Worm (Caenorhabditis elegans): Measurements from ENCODE around the gene F40A3.4.

The F40A3.4 gene

ce11 chrV:7899761-7900160, 24.2 kb downstream of the F40A3.4 start, which contains the start of gene F40A3.7:
F40A3.7 (minus strand) TSS chrV:7899861.
- TF ChIP-seq sptf-1 (tag; optimal IDR thresholded peaks at IDR 0.05) (no peak), swsn-7 (tag; optimal IDR thresholded peaks at IDR 0.05) (no peak), nhr-28 (tag; optimal IDR thresholded peaks at IDR 0.05) (no peak), Y116A8C.19 (tag; optimal IDR thresholded peaks at IDR 0.05; ENCODE audit: borderline replicate concordance) (no peak), C16A3.4 (tag; optimal IDR thresholded peaks at IDR 0.05) (no peak), fkh-4 (tag; optimal IDR thresholded peaks at IDR 0.05; ENCODE audit: borderline replicate concordance) (no peak), nhr-12 (tag; optimal IDR thresholded peaks at IDR 0.05) (no peak), nhr-84 (tag; optimal IDR thresholded peaks at IDR 0.05) (no peak), aly-2 (tag; optimal IDR thresholded peaks at IDR 0.05) (no peak), snu-23 (GFP tag; optimal IDR thresholded peaks at IDR 0.05) (no peak), efl-3 (GFP tag; optimal IDR thresholded peaks at IDR 0.05) (no peak), dsc-1 (tag; optimal IDR thresholded peaks at IDR 0.05) (no peak), skn-1 (tag; optimal IDR thresholded peaks at IDR 0.05) (no peak), nhr-19 (GFP tag; conservative IDR thresholded peaks at IDR 0.05) (no peak), tlp-1 (tag; optimal IDR thresholded peaks at IDR 0.05) (no peak), zag-1 (tag; optimal IDR thresholded peaks at IDR 0.05) (no peak), xbp-1 (tag; optimal IDR thresholded peaks at IDR 0.05) (no peak), pqm-1 (tag; optimal IDR thresholded peaks at IDR 0.05) (no peak), nhr-76 (tag; optimal IDR thresholded peaks at IDR 0.05) (no peak), nhr-237 (tag; optimal IDR thresholded peaks at IDR 0.05) (no peak)

- TF ChIP-seq dsc-1 (tag; optimal IDR thresholded peaks at IDR 0.05) = peak; percentile 43
- TF ChIP-seq ztf-4 (tag; optimal IDR thresholded peaks at IDR 0.05) = no peak
- TF ChIP-seq blmp-1 (tag; optimal IDR thresholded peaks at IDR 0.05) = no peak
- no peak for TF ChIP-seq fkh-10 (GFP tag; optimal IDR thresholded peaks at IDR 0.05)
- TF ChIP-seq unc-98 (GFP tag; IDR thresholded peaks at IDR 0.05) = no peak
- TF ChIP-seq tbx-2 (tag; optimal IDR thresholded peaks at IDR 0.05) = no peak
- TF ChIP-seq pax-3 (tag; optimal IDR thresholded peaks at IDR 0.05) = no peak
- TF ChIP-seq nhr-237 (tag; optimal IDR thresholded peaks at IDR 0.05) = no peak
- peak; percentile 9 for TF ChIP-seq nhr-47 (tag; optimal IDR thresholded peaks at IDR 0.05)
- TF ChIP-seq egl-13 (tag; optimal IDR thresholded peaks at IDR 0.05) = no peak
- no peak for TF ChIP-seq nhr-19 (GFP tag; conservative IDR thresholded peaks at IDR 0.05)
- TF ChIP-seq lin-35 (GFP tag; optimal IDR thresholded peaks at IDR 0.05) = no peak
- no peak for TF ChIP-seq mep-1 (tag; optimal IDR thresholded peaks at IDR 0.05)
- TF ChIP-seq alr-1 (tag; optimal IDR thresholded peaks at IDR 0.05; ENCODE audit: borderline replicate concordance) = no peak
- TF ChIP-seq ama-1 (optimal IDR thresholded peaks at IDR 0.05) = no peak
- TF ChIP-seq fkh-8 (tag; optimal IDR thresholded peaks at IDR 0.05) = peak; percentile 78
- no peak for TF ChIP-seq tlp-1 (tag; optimal IDR thresholded peaks at IDR 0.05)
- TF ChIP-seq sox-4 (tag; optimal IDR thresholded peaks at IDR 0.05) = peak; percentile 47
- TF ChIP-seq lin-39 (tag; optimal IDR thresholded peaks at IDR 0.05) = no peak
- TF ChIP-seq nhr-11 (tag; optimal IDR thresholded peaks at IDR 0.05) = peak; percentile 25
- no peak for TF ChIP-seq xbp-1 (tag; optimal IDR thresholded peaks at IDR 0.05)
- TF ChIP-seq fos-1 (tag; optimal IDR thresholded peaks at IDR 0.05) = no peak
- TF ChIP-seq ces-1 (GFP tag; optimal IDR thresholded peaks at IDR 0.05) = no peak
- no peak for TF ChIP-seq Y116A8C.19 (tag; optimal IDR thresholded peaks at IDR 0.05; ENCODE audit: borderline replicate concordance)
- TF ChIP-seq hlh-17 (GFP tag; optimal IDR thresholded peaks at IDR 0.05; ENCODE audit: borderline replicate concordance) = no peak
- TF ChIP-seq vab-15 (tag; optimal IDR thresholded peaks at IDR 0.05) = no peak
- TF ChIP-seq pag-3 (tag; optimal IDR thresholded peaks at IDR 0.05; ENCODE audit: borderline replicate concordance, insufficient read depth) = no peak
- no peak for TF ChIP-seq ceh-90 (tag; optimal IDR thresholded peaks at IDR 0.05)
- TF ChIP-seq snpc-4 (tag; optimal IDR thresholded peaks at IDR 0.05) = no peak
- TF ChIP-seq lin-14 (GFP tag; optimal IDR thresholded peaks at IDR 0.05) = no peak
- no peak for TF ChIP-seq ets-5 (GFP tag; IDR thresholded peaks at IDR 0.05)
- peak; percentile 63 for TF ChIP-seq nhr-71 (tag; optimal IDR thresholded peaks at IDR 0.05)
These were observed 25.7 kb downstream of the F40A3.4 start for ce11 chrV:7901222-7901621.
